ENCODE assay signal across 1 fruit fly cellular context in genomic region chr3L:12501249-12501648, dm6.
TF ChIP-seq lines count a peak whose summit lies in the region.

Gene CG10638 (minus strand): TSS chr3L:12501311.
Gene CG10681 (plus strand): TSS chr3L:12501513.

TF ChIP-seq in whole organism, embryonic, 481 proteins besides CTCF, POLR2A, EP300 and RAD21 (continued from another document and continues in another):
- TF ChIP-seq Bteb2 (GFP tag; optimal IDR thresholded peaks at IDR 0.05; lab: Kevin White, UChicago) (peak; percentile 25), cas (GFP tag; IDR thresholded peaks at IDR 0.05; lab: Robert Waterston, UW) (no peak), al (GFP tag; IDR thresholded peaks at IDR 0.05; lab: Robert Waterston, UW) (no peak), CG6765 (GFP tag; optimal IDR thresholded peaks at IDR 0.05; lab: Kevin White, UChicago) (no peak), Sox102F (GFP tag; optimal IDR thresholded peaks at IDR 0.05; lab: Kevin White, UChicago) (peak; percentile 33), sima (GFP tag; optimal IDR thresholded peaks at IDR 0.05; lab: Kevin White, UChicago) (no peak), NK7.1 (GFP tag; optimal IDR thresholded peaks at IDR 0.05; lab: Kevin White, UChicago) (no peak), cg (GFP tag; optimal IDR thresholded peaks at IDR 0.05; lab: Kevin White, UChicago) (no peak), CG10431 (GFP tag; optimal IDR thresholded peaks at IDR 0.05; lab: Kevin White, UChicago) (peak; percentile 34), HmgZ (tag; optimal IDR thresholded peaks at IDR 0.05; lab: Kevin White, UChicago) (peak; percentile 62), CG7357 (GFP tag; IDR thresholded peaks at IDR 0.05; lab: Robert Waterston, UW) (no peak), ems (GFP tag; optimal IDR thresholded peaks at IDR 0.05; lab: Kevin White, UChicago) (no peak), CG30403 (GFP tag; optimal IDR thresholded peaks at IDR 0.05; lab: Kevin White, UChicago) (peak; percentile 49), Adf1 (GFP tag; IDR thresholded peaks at IDR 0.05; lab: Robert Waterston, UW) (no peak), CG17612 (GFP tag; IDR thresholded peaks at IDR 0.05; lab: Robert Waterston, UW) (no peak), toy (GFP tag; IDR thresholded peaks at IDR 0.05; lab: Robert Waterston, UW) (no peak), CG16779 (GFP tag; IDR thresholded peaks at IDR 0.05; lab: Robert Waterston, UW) (no peak), hth (optimal IDR thresholded peaks at IDR 0.05; lab: Kevin White, UChicago) (no peak), CG3726 (GFP tag; IDR thresholded peaks at IDR 0.05; lab: Robert Waterston, UW) (no peak), CG5180 (GFP tag; optimal IDR thresholded peaks at IDR 0.05; lab: Kevin White, UChicago) (no peak), Doc3 (GFP tag; IDR thresholded peaks at IDR 0.05; lab: Robert Waterston, UW; ENCODE audit: partially characterized antibody) (no peak), Fer2 (tag; optimal IDR thresholded peaks at IDR 0.05; lab: Kevin White, UChicago) (no peak), bab2 (GFP tag; optimal IDR thresholded peaks at IDR 0.05; lab: Kevin White, UChicago) (no peak), zfh2 (GFP tag; optimal IDR thresholded peaks at IDR 0.05; lab: Kevin White, UChicago) (peak; percentile 11), prd (optimal IDR thresholded peaks at IDR 0.05; lab: Kevin White, UChicago) (no peak), prd (GFP tag; IDR thresholded peaks at IDR 0.05; lab: Robert Waterston, UW) (no peak), seq (GFP tag; IDR thresholded peaks at IDR 0.05; lab: Robert Waterston, UW) (no peak), Lhr (GFP tag; optimal IDR thresholded peaks at IDR 0.05; lab: Kevin White, UChicago) (peak; percentile 45), GATAe (GFP tag; conservative IDR thresholded peaks at IDR 0.05; lab: Robert Waterston, UW) (no peak), Hmr (GFP tag; optimal IDR thresholded peaks at IDR 0.05; lab: Kevin White, UChicago) (peak; percentile 13), CG17912 (GFP tag; optimal IDR thresholded peaks at IDR 0.05; lab: Kevin White, UChicago) (no peak), CG31365 (tag; optimal IDR thresholded peaks at IDR 0.05; lab: Kevin White, UChicago) (no peak), psq (GFP tag; optimal IDR thresholded peaks at IDR 0.05; lab: Kevin White, UChicago) (no peak), CG13424 (tag; optimal IDR thresholded peaks at IDR 0.05; lab: Kevin White, UChicago) (peak; percentile 42), ssp (GFP tag; IDR thresholded peaks at IDR 0.05; lab: Robert Waterston, UW) (no peak), CG6654 (GFP tag; optimal IDR thresholded peaks at IDR 0.05; lab: Kevin White, UChicago) (no peak), repo (GFP tag; optimal IDR thresholded peaks at IDR 0.05; lab: Kevin White, UChicago) (no peak), Atf6 (GFP tag; IDR thresholded peaks at IDR 0.05; lab: Robert Waterston, UW) (peak; percentile 29; the same call in 1 of the 2 replicates), oc (tag; optimal IDR thresholded peaks at IDR 0.05; lab: Kevin White, UChicago) (no peak), CG5245 (GFP tag; optimal IDR thresholded peaks at IDR 0.05; lab: Kevin White, UChicago) (peak; percentile 49), fd3F (GFP tag; optimal IDR thresholded peaks at IDR 0.05; lab: Kevin White, UChicago) (no peak), CG2116 (GFP tag; optimal IDR thresholded peaks at IDR 0.05; lab: Kevin White, UChicago) (peak; percentile 95), zf30C (GFP tag; optimal IDR thresholded peaks at IDR 0.05; lab: Kevin White, UChicago) (no peak), fu2 (GFP tag; optimal IDR thresholded peaks at IDR 0.05; lab: Kevin White, UChicago) (no peak), unc-4 (GFP tag; IDR thresholded peaks at IDR 0.05; lab: Robert Waterston, UW; ENCODE audit: partially characterized antibody) (no peak), Sry-β (GFP tag; optimal IDR thresholded peaks at IDR 0.05; lab: Kevin White, UChicago) (no peak), chm (GFP tag; IDR thresholded peaks at IDR 0.05; lab: Robert Waterston, UW) (no peak), CG4617 (GFP tag; optimal IDR thresholded peaks at IDR 0.05; lab: Kevin White, UChicago; ENCODE audit: borderline replicate concordance) (peak; percentile 63), CG11723 (GFP tag; optimal IDR thresholded peaks at IDR 0.05; lab: Kevin White, UChicago) (no peak), Mes4 (GFP tag; optimal IDR thresholded peaks at IDR 0.05; lab: Kevin White, UChicago) (no peak), pan (optimal IDR thresholded peaks at IDR 0.05; lab: Kevin White, UChicago) (no peak), pan (GFP tag; optimal IDR thresholded peaks at IDR 0.05 in 1 of 2, IDR thresholded peaks at IDR 0.05 in 1 of 2) (no peak), Xrp1 (GFP tag; IDR thresholded peaks at IDR 0.05; lab: Robert Waterston, UW) (peak; percentile 47), Dref (GFP tag; IDR thresholded peaks at IDR 0.05; lab: Robert Waterston, UW) (no peak), CG12071 (GFP tag; optimal IDR thresholded peaks at IDR 0.05; lab: Kevin White, UChicago) (no peak), sr (GFP tag; IDR thresholded peaks at IDR 0.05; lab: Robert Waterston, UW) (no peak), vnd (GFP tag; IDR thresholded peaks at IDR 0.05; lab: Robert Waterston, UW; ENCODE audit: partially characterized antibody) (no peak), jing (GFP tag; optimal IDR thresholded peaks at IDR 0.05; lab: Kevin White, UChicago) (no peak), gro (GFP tag; optimal IDR thresholded peaks at IDR 0.05; lab: Kevin White, UChicago) (no peak), CG17568 (GFP tag; optimal IDR thresholded peaks at IDR 0.05; lab: Kevin White, UChicago) (no peak), CG34224 (GFP tag; IDR thresholded peaks at IDR 0.05; lab: Robert Waterston, UW; ENCODE audit: partially characterized antibody) (no peak), chn (GFP tag; optimal IDR thresholded peaks at IDR 0.05; lab: Kevin White, UChicago) (peak; percentile 16), Hsf (GFP tag; optimal IDR thresholded peaks at IDR 0.05; lab: Kevin White, UChicago) (peak; percentile 46), CG4730 (GFP tag; IDR thresholded peaks at IDR 0.05; lab: Robert Waterston, UW) (no peak; the same call in 1 of the 2 replicates), CG1792 (GFP tag; optimal IDR thresholded peaks at IDR 0.05; lab: Kevin White, UChicago) (no peak), CG12659 (GFP tag; optimal IDR thresholded peaks at IDR 0.05; lab: Kevin White, UChicago) (peak; percentile 80), Fer1 (GFP tag; optimal IDR thresholded peaks at IDR 0.05; lab: Kevin White, UChicago) (peak; percentile 71), CG9215 (GFP tag; IDR thresholded peaks at IDR 0.05; lab: Robert Waterston, UW) (no peak), CG16863 (GFP tag; optimal IDR thresholded peaks at IDR 0.05; lab: Kevin White, UChicago) (peak; percentile 18), chif (GFP tag; optimal IDR thresholded peaks at IDR 0.05; lab: Kevin White, UChicago) (peak in 1 of 2 experiments; percentile 19), CG4820 (GFP tag; optimal IDR thresholded peaks at IDR 0.05; lab: Kevin White, UChicago) (peak; percentile 34), CG31224 (GFP tag; IDR thresholded peaks at IDR 0.05; lab: Robert Waterston, UW) (no peak), CG5953 (GFP tag; IDR thresholded peaks at IDR 0.05; lab: Robert Waterston, UW) (no peak), MTF-1 (GFP tag; optimal IDR thresholded peaks at IDR 0.05; lab: Kevin White, UChicago; ENCODE audit: borderline replicate concordance) (no peak), Dp (GFP tag; optimal IDR thresholded peaks at IDR 0.05; lab: Kevin White, UChicago) (peak; percentile 49), CG2875 (GFP tag; optimal IDR thresholded peaks at IDR 0.05; lab: Kevin White, UChicago) (no peak), gt (GFP tag; IDR thresholded peaks at IDR 0.05; lab: Robert Waterston, UW) (no peak), H15 (GFP tag; IDR thresholded peaks at IDR 0.05; lab: Robert Waterston, UW) (no peak), CG1603 (tag; optimal IDR thresholded peaks at IDR 0.05; lab: Kevin White, UChicago) (peak; percentile 43), CG6813 (GFP tag; optimal IDR thresholded peaks at IDR 0.05; lab: Kevin White, UChicago) (no peak), CG3995 (GFP tag; optimal IDR thresholded peaks at IDR 0.05; lab: Kevin White, UChicago) (peak; percentile 4), MBD-R2 (GFP tag; IDR thresholded peaks at IDR 0.05; lab: Robert Waterston, UW) (peak; percentile 77), caup (GFP tag; optimal IDR thresholded peaks at IDR 0.05; lab: Kevin White, UChicago; ENCODE audit: severe bottlenecking) (no peak), croc (GFP tag; conservative IDR thresholded peaks at IDR 0.05; lab: Robert Waterston, UW) (no peak), pho (GFP tag; optimal IDR thresholded peaks at IDR 0.05; lab: Kevin White, UChicago) (peak; percentile 2), CG7745 (tag; optimal IDR thresholded peaks at IDR 0.05; lab: Kevin White, UChicago) (no peak), E2f2 (GFP tag; IDR thresholded peaks at IDR 0.05; lab: Robert Waterston, UW) (peak; percentile 51; the same call in 1 of the 2 replicates), CG12769 (tag; optimal IDR thresholded peaks at IDR 0.05; lab: Kevin White, UChicago) (no peak), stwl (tag; optimal IDR thresholded peaks at IDR 0.05; lab: Kevin White, UChicago) (peak; percentile 86), wdn (GFP tag; IDR thresholded peaks at IDR 0.05; lab: Robert Waterston, UW) (no peak), sna (GFP tag; IDR thresholded peaks at IDR 0.05; lab: Robert Waterston, UW; ENCODE audit: partially characterized antibody) (peak; percentile 42; the same call in 1 of the 2 replicates), CG11093 (GFP tag; IDR thresholded peaks at IDR 0.05; lab: Robert Waterston, UW) (no peak), dpn (GFP tag; optimal IDR thresholded peaks at IDR 0.05; lab: Kevin White, UChicago) (peak in 1 of 2 experiments; percentile 50), CG7987 (GFP tag; optimal IDR thresholded peaks at IDR 0.05; lab: Kevin White, UChicago) (no peak), gem (tag; optimal IDR thresholded peaks at IDR 0.05; lab: Kevin White, UChicago) (peak; percentile 61), TFAM (GFP tag; optimal IDR thresholded peaks at IDR 0.05; lab: Kevin White, UChicago) (no peak), nau (GFP tag; optimal IDR thresholded peaks at IDR 0.05; lab: Kevin White, UChicago) (peak; percentile 45), esg (GFP tag; conservative IDR thresholded peaks at IDR 0.05; lab: Robert Waterston, UW) (no peak), CG10321 (GFP tag; IDR thresholded peaks at IDR 0.05; lab: Robert Waterston, UW) (no peak), CG4424 (GFP tag; optimal IDR thresholded peaks at IDR 0.05; lab: Kevin White, UChicago) (peak; percentile 62), CG30020 (tag; optimal IDR thresholded peaks at IDR 0.05; lab: Kevin White, UChicago) (peak; percentile 33), CG10366 (GFP tag; IDR thresholded peaks at IDR 0.05; lab: Robert Waterston, UW) (no peak), pb (GFP tag; optimal IDR thresholded peaks at IDR 0.05; lab: Kevin White, UChicago) (no peak), gsb (GFP tag; IDR thresholded peaks at IDR 0.05; lab: Robert Waterston, UW) (no peak), Myb (GFP tag; optimal IDR thresholded peaks at IDR 0.05; lab: Kevin White, UChicago) (peak; percentile 32), cad (GFP tag; optimal IDR thresholded peaks at IDR 0.05; lab: Kevin White, UChicago) (no peak), CG7839 (tag; optimal IDR thresholded peaks at IDR 0.05; lab: Kevin White, UChicago) (peak; percentile 15), stc (GFP tag; IDR thresholded peaks at IDR 0.05; lab: Robert Waterston, UW) (no peak), Gsc (GFP tag; IDR thresholded peaks at IDR 0.05; lab: Robert Waterston, UW) (no peak), CG8359 (GFP tag; optimal IDR thresholded peaks at IDR 0.05; lab: Kevin White, UChicago; ENCODE audit: borderline replicate concordance) (no peak), CG11504 (tag; optimal IDR thresholded peaks at IDR 0.05; lab: Kevin White, UChicago) (peak; percentile 58), HLH3B (GFP tag; IDR thresholded peaks at IDR 0.05; lab: Robert Waterston, UW) (no peak), CG17328 (GFP tag; IDR thresholded peaks at IDR 0.05; lab: Robert Waterston, UW) (no peak), phol (tag; optimal IDR thresholded peaks at IDR 0.05; lab: Kevin White, UChicago) (peak; percentile 61), CG2889 (GFP tag; IDR thresholded peaks at IDR 0.05; lab: Robert Waterston, UW) (no peak), CG1832 (GFP tag; optimal IDR thresholded peaks at IDR 0.05; lab: Kevin White, UChicago) (no peak), Fer3 (tag; optimal IDR thresholded peaks at IDR 0.05; lab: Kevin White, UChicago) (peak; percentile 25), CG7271 (tag; optimal IDR thresholded peaks at IDR 0.05; lab: Kevin White, UChicago) (no peak), en (GFP tag; optimal IDR thresholded peaks at IDR 0.05; lab: Kevin White, UChicago) (no peak), CG11696 (GFP tag; IDR thresholded peaks at IDR 0.05; lab: Robert Waterston, UW) (no peak), Chrac-16 (GFP tag; optimal IDR thresholded peaks at IDR 0.05; lab: Kevin White, UChicago) (peak; percentile 48), Atf3 (GFP tag; optimal IDR thresholded peaks at IDR 0.05; lab: Kevin White, UChicago) (no peak), CG11247 (GFP tag; IDR thresholded peaks at IDR 0.05; lab: Robert Waterston, UW) (no peak), CG10959 (GFP tag; IDR thresholded peaks at IDR 0.05; lab: Robert Waterston, UW) (no peak), kni (GFP tag; optimal IDR thresholded peaks at IDR 0.05; lab: Kevin White, UChicago) (no peak), Vsx1 (GFP tag; optimal IDR thresholded peaks at IDR 0.05; lab: Kevin White, UChicago) (peak; percentile 56), kay (GFP tag; optimal IDR thresholded peaks at IDR 0.05; lab: Kevin White, UChicago) (peak; percentile 48), Nf-YC (tag; optimal IDR thresholded peaks at IDR 0.05; lab: Kevin White, UChicago) (peak; percentile 49), CG9932 (GFP tag; IDR thresholded peaks at IDR 0.05; lab: Robert Waterston, UW) (peak; percentile 62), slp2 (GFP tag; optimal IDR thresholded peaks at IDR 0.05; lab: Kevin White, UChicago) (no peak), ERR (GFP tag; optimal IDR thresholded peaks at IDR 0.05; lab: Kevin White, UChicago) (no peak), gfzf (GFP tag; optimal IDR thresholded peaks at IDR 0.05; lab: Kevin White, UChicago) (peak; percentile 68), CG8290 (GFP tag; optimal IDR thresholded peaks at IDR 0.05; lab: Kevin White, UChicago) (peak; percentile 71), CG8290 (tag; optimal IDR thresholded peaks at IDR 0.05; lab: Kevin White, UChicago) (no peak), CG11085 (GFP tag; IDR thresholded peaks at IDR 0.05; lab: Robert Waterston, UW) (no peak), sc (optimal IDR thresholded peaks at IDR 0.05; lab: Kevin White, UChicago) (no peak), sc (GFP tag; optimal IDR thresholded peaks at IDR 0.05; lab: Kevin White, UChicago) (no peak)
